Worm (Caenorhabditis elegans): ENCODE results near the gene str-165.

The str-165 gene

ce11 chrV:13868886-13869285 lies 38.0 kb downstream of the str-165 start:
- TF ChIP-seq drap-1 (GFP tag; optimal IDR thresholded peaks at IDR 0.05): peak; percentile 50
- peak; percentile 31 for TF ChIP-seq ceh-83 (GFP tag; optimal IDR thresholded peaks at IDR 0.05)
- peak; percentile 46 for TF ChIP-seq sem-2 (GFP tag; optimal IDR thresholded peaks at IDR 0.05)
- peak; percentile 5 for TF ChIP-seq ceh-43 (GFP tag; optimal IDR thresholded peaks at IDR 0.05)
- peak; percentile 58 for TF ChIP-seq cnd-1 (tag; optimal IDR thresholded peaks at IDR 0.05)
- TF ChIP-seq tbx-8 (GFP tag; optimal IDR thresholded peaks at IDR 0.05): peak; percentile 11

ce11 chrV:13869551-13869950 lies 38.6 kb downstream of the str-165 start:
- TF ChIP-seq zip-8 (tag; optimal IDR thresholded peaks at IDR 0.05) (no peak), mab-5 (tag; optimal IDR thresholded peaks at IDR 0.05) (no peak), snpc-4 (tag; optimal IDR thresholded peaks at IDR 0.05) (no peak), ceh-83 (GFP tag; optimal IDR thresholded peaks at IDR 0.05) (no peak), sem-2 (GFP tag; optimal IDR thresholded peaks at IDR 0.05) (no peak), unc-62 (GFP tag; optimal IDR thresholded peaks at IDR 0.05) (no peak), cnd-1 (tag; optimal IDR thresholded peaks at IDR 0.05) (no peak), M03D4.4 (tag; optimal IDR thresholded peaks at IDR 0.05) (no peak), mep-1 (tag; optimal IDR thresholded peaks at IDR 0.05) (no peak)

ce11 chrV:13872895-13873294 lies 42.0 kb downstream of the str-165 start, which contains the start of gene cpt-5:
Gene cpt-5 (plus strand): TSS chrV:13873195.
- TF ChIP-seq lin-32 (GFP tag; optimal IDR thresholded peaks at IDR 0.05) (no peak), ztf-11 (tag; optimal IDR thresholded peaks at IDR 0.05) (no peak), bed-3 (GFP tag; optimal IDR thresholded peaks at IDR 0.05) (no peak), ham-2 (GFP tag; optimal IDR thresholded peaks at IDR 0.05) (no peak), nhr-12 (tag; optimal IDR thresholded peaks at IDR 0.05) (no peak), unc-62 (GFP tag; optimal IDR thresholded peaks at IDR 0.05) (no peak), lin-13 (tag; optimal IDR thresholded peaks at IDR 0.05) (no peak), sptf-1 (tag; optimal IDR thresholded peaks at IDR 0.05) (no peak), cnd-1 (tag; optimal IDR thresholded peaks at IDR 0.05) (no peak), pha-4 (tag; optimal IDR thresholded peaks at IDR 0.05) (no peak), tbx-8 (GFP tag; optimal IDR thresholded peaks at IDR 0.05) (no peak), nhr-76 (tag; optimal IDR thresholded peaks at IDR 0.05) (no peak), unc-39 (tag; optimal IDR thresholded peaks at IDR 0.05) (no peak), mab-5 (tag; optimal IDR thresholded peaks at IDR 0.05) (no peak), mls-2 (tag; optimal IDR thresholded peaks at IDR 0.05) (no peak)

ce11 chrV:13873323-13873722 lies 42.4 kb downstream of the str-165 start:
- TF ChIP-seq ztf-11 (tag; optimal IDR thresholded peaks at IDR 0.05): no peak
- TF ChIP-seq flh-1 (GFP tag; optimal IDR thresholded peaks at IDR 0.05): no peak
- no peak for TF ChIP-seq sem-2 (GFP tag; optimal IDR thresholded peaks at IDR 0.05)
- no peak for TF ChIP-seq unc-39 (tag; optimal IDR thresholded peaks at IDR 0.05)
- TF ChIP-seq drap-1 (GFP tag; optimal IDR thresholded peaks at IDR 0.05): no peak
- no peak for TF ChIP-seq mep-1 (tag; optimal IDR thresholded peaks at IDR 0.05)
- TF ChIP-seq elt-3 (tag; optimal IDR thresholded peaks at IDR 0.05): no peak
- no peak for TF ChIP-seq ceh-43 (GFP tag; optimal IDR thresholded peaks at IDR 0.05)
- no peak for TF ChIP-seq ces-1 (GFP tag; optimal IDR thresholded peaks at IDR 0.05)
- no peak for TF ChIP-seq lsy-2 (tag; optimal IDR thresholded peaks at IDR 0.05)
- no peak for TF ChIP-seq cnd-1 (tag; optimal IDR thresholded peaks at IDR 0.05)
- TF ChIP-seq unc-62 (GFP tag; optimal IDR thresholded peaks at IDR 0.05): no peak
- TF ChIP-seq ceh-83 (GFP tag; optimal IDR thresholded peaks at IDR 0.05): no peak
- TF ChIP-seq elt-1 (tag; optimal IDR thresholded peaks at IDR 0.05; ENCODE audit: borderline replicate concordance, insufficient read depth): no peak

- no peak for TF ChIP-seq tbx-8 (GFP tag; optimal IDR thresholded peaks at IDR 0.05)
- TF ChIP-seq nhr-237 (tag; optimal IDR thresholded peaks at IDR 0.05): no peak
- no peak for TF ChIP-seq unc-39 (tag; optimal IDR thresholded peaks at IDR 0.05)
- no peak for TF ChIP-seq sptf-1 (tag; optimal IDR thresholded peaks at IDR 0.05)
- TF ChIP-seq lsy-2 (tag; optimal IDR thresholded peaks at IDR 0.05): no peak
Observed at ce11 chrV:13876529-13876928, 45.6 kb downstream of the str-165 start, which contains the start of gene T22G5.1. Gene T22G5.1 (plus strand): TSS chrV:13876829.

- TF ChIP-seq snpc-4 (tag; optimal IDR thresholded peaks at IDR 0.05): no peak
- no peak for TF ChIP-seq cnd-1 (tag; optimal IDR thresholded peaks at IDR 0.05)
- no peak for TF ChIP-seq nhr-12 (tag; optimal IDR thresholded peaks at IDR 0.05)
- TF ChIP-seq lin-13 (tag; optimal IDR thresholded peaks at IDR 0.05): no peak
- no peak for TF ChIP-seq ham-2 (GFP tag; optimal IDR thresholded peaks at IDR 0.05)
Observed at ce11 chrV:13878226-13878625, 47.3 kb downstream of the str-165 start.
